Worm (Caenorhabditis elegans) whole organism, L1 larva: ENCODE measurements around the gene spe-49.

Experiments
- C34B4.2 ChIP-seq: sonication (generic microtip); optimal IDR thresholded peaks from 2 replicates; lab custom pipeline; 2017; ENCODE audit warnings: mild to moderate bottlenecking, missing genetic modification characterization, missing compliant biosample characterization
- alr-1 ChIP-seq: fragments of 200-800 bp; sonication (Bioruptor generic); optimal IDR thresholded peaks from 2 replicates; lab custom pipeline; 2018; ENCODE audit warnings: borderline replicate concordance, mild to moderate bottlenecking, missing genetic modification characterization, missing compliant biosample characterization
- ama-1 ChIP-seq: fragments of 150-350 bp; optimal IDR thresholded peaks from 2 replicates; lab custom pipeline; 2014
- ceh-90 ChIP-seq: sonication (generic microtip); optimal IDR thresholded peaks from 2 replicates; lab custom pipeline; 2016; ENCODE audit warnings: missing genetic modification characterization, missing compliant biosample characterization
- dpl-1 ChIP-seq, 3 experiments: fragments of 150-350 bp in 2 of 3; sonication (generic microtip) in 1 of 3; optimal IDR thresholded peaks; 2 replicates each; lab custom pipeline; 2014 to 2017; ENCODE audit warnings: missing biosample characterization in 3 of 3, missing genetic modification characterization in 3 of 3, missing genetic modification reagents in 3 of 3
- dsc-1 ChIP-seq: sonication (generic microtip); optimal IDR thresholded peaks from 2 replicates; lab custom pipeline; 2016; ENCODE audit warnings: mild to moderate bottlenecking, missing genetic modification characterization, missing compliant biosample characterization
- egl-13 ChIP-seq: sonication (generic microtip); optimal IDR thresholded peaks from 2 replicates; lab custom pipeline; 2016; ENCODE audit warnings: missing genotype, missing genetic modification reagents, missing genetic modification characterization, missing compliant biosample characterization
- egl-27 ChIP-seq, 2 experiments: fragments of 150-350 bp in 1 of 2; sonication (generic microtip); optimal IDR thresholded peaks; 3 replicates each; lab custom pipeline; 2017 to 2018; ENCODE audit warnings: missing biosample characterization in 2 of 2, missing genetic modification characterization in 2 of 2, missing genetic modification reagents in 2 of 2
- elt-2 ChIP-seq: sonication (generic microtip); optimal IDR thresholded peaks from 2 replicates; lab custom pipeline; 2016; ENCODE audit warnings: missing genetic modification characterization, mild to moderate bottlenecking, inconsistent platforms, missing compliant biosample characterization, missing genetic modification reagents
- ets-5 ChIP-seq: fragments of 200-800 bp; sonication (Bioruptor generic); IDR thresholded peaks from 2 replicates; pipeline ENCODE4 v1.3.6; 2022; ENCODE audit warnings: missing genetic modification characterization, missing compliant biosample characterization
- fkh-10 ChIP-seq: sonication (generic microtip); optimal IDR thresholded peaks from 2 replicates; lab custom pipeline; 2017; ENCODE audit warnings: missing biosample characterization, missing genetic modification reagents, missing genetic modification characterization
- hlh-4 ChIP-seq: sonication (generic microtip); optimal IDR thresholded peaks from 2 replicates; lab custom pipeline; 2016; ENCODE audit warnings: mild to moderate bottlenecking, missing genetic modification characterization, missing compliant biosample characterization
- lin-14 ChIP-seq: fragments of 200-800 bp; sonication (Bioruptor generic); optimal IDR thresholded peaks from 2 replicates; lab custom pipeline; 2018; ENCODE audit warnings: mild to moderate bottlenecking, missing genetic modification characterization, moderate library complexity, missing compliant biosample characterization
- lin-15B ChIP-seq: fragments of 150-350 bp; sonication (generic microtip); optimal IDR thresholded peaks from 3 replicates; lab custom pipeline; 2014; ENCODE audit warnings: missing biosample characterization, missing genetic modification characterization
- lin-39 ChIP-seq: fragments of 150-350 bp; optimal IDR thresholded peaks from 2 replicates; lab custom pipeline; 2014; ENCODE audit warnings: missing biosample characterization, missing genetic modification reagents, missing genetic modification characterization
- lir-3 ChIP-seq: sonication (generic microtip); optimal IDR thresholded peaks from 2 replicates; lab custom pipeline; 2016; ENCODE audit warnings: mild to moderate bottlenecking, missing genetic modification characterization, moderate library complexity, missing compliant biosample characterization; ENCODE audit not compliant: poor library complexity
- lsy-2 ChIP-seq, 2 experiments: fragments of 150-350 bp; optimal IDR thresholded peaks; 2 replicates each; lab custom pipeline; 2014; ENCODE audit warnings: missing biosample characterization in 2 of 2, missing genetic modification characterization in 2 of 2
- mab-9 ChIP-seq: fragments of 200-800 bp; sonication (Bioruptor generic); IDR thresholded peaks from 2 replicates; pipeline ENCODE4 v1.3.6; 2022; ENCODE audit warnings: missing genetic modification reagents, missing genetic modification characterization, missing compliant biosample characterization
- nhr-19 ChIP-seq: fragments of 200-800 bp; sonication (Bioruptor generic); conservative IDR thresholded peaks from 2 replicates; pipeline ENCODE4 v1.3.6; 2022; ENCODE audit warnings: missing genetic modification characterization, missing compliant biosample characterization
- nhr-20 ChIP-seq: sonication (generic microtip); optimal IDR thresholded peaks from 2 replicates; lab custom pipeline; 2016; ENCODE audit warnings: mild to moderate bottlenecking, missing genetic modification characterization, missing compliant biosample characterization
- nhr-71 ChIP-seq: sonication (generic microtip); optimal IDR thresholded peaks from 2 replicates; lab custom pipeline; 2016; ENCODE audit warnings: mild to moderate bottlenecking, missing genetic modification characterization, moderate library complexity, missing compliant biosample characterization
- nhr-84 ChIP-seq: sonication (generic microtip); optimal IDR thresholded peaks from 2 replicates; lab custom pipeline; 2017; ENCODE audit warnings: missing biosample characterization, missing genetic modification characterization
- nhr-85 ChIP-seq: sonication (generic microtip); peaks from one replicate; lab custom pipeline; 2016; ENCODE audit warnings: missing genetic modification characterization, inconsistent platforms, missing compliant biosample characterization
- nhr-90 ChIP-seq: sonication (generic microtip); optimal IDR thresholded peaks from 2 replicates; lab custom pipeline; 2016; ENCODE audit warnings: mild to moderate bottlenecking, missing genetic modification characterization, missing compliant biosample characterization; ENCODE audit not compliant: poor library complexity
- pag-3 ChIP-seq: sonication (generic microtip); optimal IDR thresholded peaks from 2 replicates; lab custom pipeline; 2017; ENCODE audit warnings: missing genetic modification characterization, mild to moderate bottlenecking, missing compliant biosample characterization, antibody characterized with exemption, borderline replicate concordance; ENCODE audit not compliant: insufficient read depth
- pqm-1 ChIP-seq: sonication (generic microtip); optimal IDR thresholded peaks from 3 replicates; lab custom pipeline; 2017; ENCODE audit warnings: missing biosample characterization, missing genetic modification characterization
- rnt-1 ChIP-seq: sonication (generic microtip); optimal IDR thresholded peaks from 2 replicates; lab custom pipeline; 2016; ENCODE audit warnings: mild to moderate bottlenecking, missing genetic modification characterization, moderate library complexity, missing compliant biosample characterization
- skn-1 ChIP-seq: fragments of 150-350 bp; optimal IDR thresholded peaks from 2 replicates; lab custom pipeline; 2014; ENCODE audit warnings: missing biosample characterization, missing genetic modification characterization
- snpc-4 ChIP-seq: fragments of 150-350 bp; optimal IDR thresholded peaks from 2 replicates; lab custom pipeline; 2014; ENCODE audit warnings: missing biosample characterization, missing genetic modification characterization
- sox-4 ChIP-seq: sonication (generic microtip); optimal IDR thresholded peaks from 2 replicates; lab custom pipeline; 2016; ENCODE audit warnings: missing genetic modification characterization, missing compliant biosample characterization
- unc-62 ChIP-seq: fragments of 150-350 bp; optimal IDR thresholded peaks from 2 replicates; lab custom pipeline; 2014; ENCODE audit warnings: missing biosample characterization, missing genetic modification reagents, missing genetic modification characterization
- unc-98 ChIP-seq: fragments of 200-800 bp; sonication (Bioruptor generic); IDR thresholded peaks from 2 replicates; pipeline ENCODE4 v1.3.6; 2022; ENCODE audit warnings: missing genetic modification characterization, missing compliant biosample characterization
- ztf-11 ChIP-seq, 2 experiments: sonication (generic microtip); optimal IDR thresholded peaks; 2 replicates each; lab custom pipeline; 2016 to 2017; ENCODE audit warnings: missing genetic modification characterization in 2 of 2, missing biosample characterization in 1 of 2, missing compliant biosample characterization in 1 of 2

spe-49 gene

DNA sequence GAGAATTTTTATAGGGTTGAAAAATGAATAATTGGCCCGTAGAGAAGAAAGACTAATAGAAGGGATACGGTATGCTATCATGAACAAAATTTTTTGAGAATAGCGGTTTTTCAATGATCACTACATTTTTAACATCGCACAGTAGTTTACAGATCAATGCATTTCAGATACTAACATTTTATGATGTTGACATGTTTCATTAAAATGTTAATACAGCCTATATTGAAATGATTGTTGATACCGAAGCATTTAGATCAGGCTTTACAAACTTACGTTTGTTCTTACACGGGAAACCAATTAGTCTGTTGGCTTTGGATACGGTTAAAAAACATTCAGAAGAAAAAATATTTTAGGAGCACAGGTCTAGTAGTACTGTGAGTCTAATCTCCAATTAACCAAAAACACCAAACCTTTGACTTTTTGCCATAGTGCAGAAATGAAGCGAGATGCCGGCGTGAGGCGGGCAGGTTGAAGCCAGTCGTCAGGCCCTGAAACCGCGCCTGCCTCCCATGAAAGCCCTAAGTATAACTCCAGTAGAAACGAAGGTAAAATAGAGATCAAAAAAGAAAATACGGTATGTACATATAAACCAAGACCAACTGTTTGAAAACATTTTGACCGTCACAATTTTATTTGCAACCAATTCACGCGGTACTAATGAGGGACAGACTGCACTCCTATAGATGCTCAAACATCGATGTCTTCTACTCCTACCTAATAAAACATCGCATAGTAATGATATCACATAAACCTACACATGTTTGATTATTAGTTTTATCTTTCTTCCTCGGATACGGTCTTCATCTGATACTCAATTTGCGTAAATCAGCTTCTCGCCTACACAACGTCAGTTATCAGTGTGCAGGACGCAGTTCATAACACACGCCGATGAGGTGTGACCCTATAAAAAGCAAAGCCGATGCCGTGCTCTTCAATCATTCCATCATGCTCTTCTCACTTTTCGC is 2.8 kb upstream of the spe-49 start, which contains the start of gene fil-2 (continued):
- TF ChIP-seq nhr-90 (peak; percentile 66), egl-13 (tag; lab: Kevin White, UChicago) (no peak), lin-14 (no peak), nhr-20 (peak; percentile 52), fkh-10 (GFP tag; lab: Kevin White, UChicago) (no peak), alr-1 (no peak), nhr-19 (GFP tag; lab: Robert Waterston, UW) (0 out of 2 replicates have a peak, but pooled peaks have one; percentile 8), mab-9 (GFP tag; lab: Robert Waterston, UW) (no peak), ama-1 (lab: Kevin White, UChicago) (peak; percentile 84), sox-4 (tag; lab: Kevin White, UChicago) (no peak), unc-62 (GFP tag; lab: Kevin White, UChicago) (no peak), nhr-85 (tag; lab: Kevin White, UChicago) (peak; percentile 40), snpc-4 (tag; lab: Kevin White, UChicago) (no peak), ztf-11 (tag; optimal IDR thresholded peaks at IDR 0.05; lab: Kevin White, UChicago) (no peak)
- TF ChIP-seq, all 84 proteins: peak for 11

DNA sequence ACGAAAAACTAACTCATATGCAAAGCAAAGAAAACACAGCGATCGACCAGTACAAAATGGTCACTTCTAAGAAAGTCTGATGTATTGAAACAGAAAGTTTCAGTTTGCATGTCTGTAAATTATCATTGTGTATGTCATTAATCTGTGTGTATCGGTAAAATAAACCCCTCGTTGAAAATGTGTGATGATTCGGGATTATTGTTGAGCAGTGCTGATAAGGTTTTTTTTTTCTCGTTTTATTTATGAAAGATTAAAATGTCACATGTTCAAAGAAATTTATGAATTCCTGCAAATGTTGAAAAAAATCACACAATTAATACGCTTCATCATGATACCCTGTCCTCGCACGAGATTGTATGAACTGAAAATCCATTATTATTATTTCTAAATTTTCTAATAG is 1.1 kb upstream of the spe-49 start:
- TF ChIP-seq nhr-84 (no peak), lsy-2 (tag; optimal IDR thresholded peaks at IDR 0.05; lab: Kevin White, UChicago) (no peak), pag-3 (no peak), skn-1 (no peak), hlh-4 (tag; lab: Kevin White, UChicago) (no peak), ceh-90 (tag; lab: Kevin White, UChicago) (no peak), elt-2 (tag; lab: Kevin White, UChicago) (peak; percentile 64), egl-13 (tag; lab: Kevin White, UChicago) (no peak), C34B4.2 (no peak)

DNA sequence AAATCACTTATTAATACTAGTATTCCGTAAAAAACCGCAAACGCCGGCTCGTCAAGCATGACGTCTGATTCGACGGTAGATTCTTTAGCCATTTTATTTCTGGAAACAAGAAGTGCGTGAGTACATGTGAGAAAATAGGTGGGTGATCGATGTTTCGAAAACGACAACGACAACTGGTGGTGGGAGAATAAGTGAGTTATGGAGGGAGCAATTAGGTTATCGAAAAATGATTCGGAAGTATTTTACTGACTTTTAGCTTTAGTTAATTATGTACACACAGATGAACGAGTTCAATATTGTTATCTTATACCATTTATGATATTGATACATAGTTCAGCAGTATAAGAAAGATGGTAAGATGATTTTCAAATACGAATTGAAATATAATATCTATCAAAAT is 5.2 kb downstream of the spe-49 start, which contains the start of gene srn-1:
Gene srn-1, minus strand, starts transcription at position 101 of the 400 bp plus-strand sequence.
- TF ChIP-seq nhr-71 (no peak), lin-15B (no peak), nhr-85 (tag; lab: Kevin White, UChicago) (no peak), pqm-1 (tag; lab: Kevin White, UChicago) (no peak), lin-39 (tag; lab: Kevin White, UChicago) (no peak), rnt-1 (tag; lab: Kevin White, UChicago) (no peak), egl-27 (tag; optimal IDR thresholded peaks at IDR 0.05; lab: Kevin White, UChicago) (no peak), dpl-1 (GFP tag; optimal IDR thresholded peaks at IDR 0.05; lab: Kevin White, UChicago) (no peak), dsc-1 (tag; lab: Kevin White, UChicago) (no peak), nhr-19 (GFP tag; lab: Robert Waterston, UW) (no peak), lir-3 (tag; lab: Kevin White, UChicago) (no peak), lsy-2 (tag; optimal IDR thresholded peaks at IDR 0.05; lab: Kevin White, UChicago) (no peak)

DNA sequence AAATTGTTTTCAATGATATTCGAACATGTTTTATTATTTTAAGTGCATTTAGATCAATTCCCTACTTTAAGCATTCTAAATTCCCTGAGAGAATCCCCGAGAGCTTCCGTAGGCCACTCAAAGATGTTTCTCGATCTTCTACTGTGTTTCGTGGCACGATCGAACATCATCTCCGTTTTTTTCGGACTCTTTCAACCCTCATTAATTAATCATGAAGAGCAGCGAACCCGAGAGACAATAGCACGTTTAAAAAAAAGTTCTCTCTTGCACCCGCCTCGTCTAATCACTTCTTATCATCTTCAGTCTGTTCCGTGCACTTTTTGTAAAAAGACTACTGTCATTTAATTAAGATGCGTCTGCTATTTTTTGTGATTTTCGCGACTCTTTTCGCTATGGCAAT is 7.4 kb downstream of the spe-49 start, which contains the start of gene K12B6.11:
Gene K12B6.11, plus strand, starts transcription at position 301 of the 400 bp plus-strand sequence.
- TF ChIP-seq unc-98 (GFP tag; lab: Robert Waterston, UW) (no peak), fkh-10 (GFP tag; lab: Kevin White, UChicago) (no peak), ets-5 (GFP tag; lab: Robert Waterston, UW) (no peak)
